Worm (Caenorhabditis elegans): ENCODE data around the gene T02H6.9.

T02H6.9 gene

ce11 chrII:701371-702139 lies 22.9 kb downstream of the T02H6.9 start, which contains the start of gene thoc-1:
thoc-1 (plus strand) TSS chrII:702107.
- TF ChIP-seq ceh-43 (GFP tag; optimal IDR thresholded peaks at IDR 0.05) (no peak), elt-1 (tag; optimal IDR thresholded peaks at IDR 0.05; ENCODE audit: borderline replicate concordance, insufficient read depth) (no peak)

- TF ChIP-seq unc-62 (GFP tag; optimal IDR thresholded peaks at IDR 0.05) = no peak
- TF ChIP-seq ceh-83 (GFP tag; optimal IDR thresholded peaks at IDR 0.05) = no peak
- TF ChIP-seq lsy-2 (tag; optimal IDR thresholded peaks at IDR 0.05) = no peak
- TF ChIP-seq tbx-8 (GFP tag; optimal IDR thresholded peaks at IDR 0.05) = no peak
- no peak for TF ChIP-seq mls-2 (tag; optimal IDR thresholded peaks at IDR 0.05)
- TF ChIP-seq blmp-1 (tag; optimal IDR thresholded peaks at IDR 0.05) = no peak
Measured at ce11 chrII:709081-709480, 30.4 kb downstream of the T02H6.9 start, which contains the start of gene T02H6.1. T02H6.1 (plus strand) TSS chrII:709381.

ce11 chrII:721931-722330 lies 43.2 kb downstream of the T02H6.9 start:
- no peak for TF ChIP-seq nhr-2 (tag; optimal IDR thresholded peaks at IDR 0.05)
- TF ChIP-seq elt-1 (tag; optimal IDR thresholded peaks at IDR 0.05; ENCODE audit: borderline replicate concordance, insufficient read depth) = peak; percentile 80
- TF ChIP-seq bed-3 (GFP tag; optimal IDR thresholded peaks at IDR 0.05) = no peak
- no peak for TF ChIP-seq unc-62 (GFP tag; optimal IDR thresholded peaks at IDR 0.05)
- TF ChIP-seq zip-8 (tag; optimal IDR thresholded peaks at IDR 0.05) = peak; percentile 68

- TF ChIP-seq nhr-28 (tag; optimal IDR thresholded peaks at IDR 0.05) (no peak), tbx-8 (GFP tag; optimal IDR thresholded peaks at IDR 0.05) (no peak), ces-1 (GFP tag; optimal IDR thresholded peaks at IDR 0.05) (no peak)
Measured at ce11 chrII:723488-723887, 44.8 kb downstream of the T02H6.9 start, which contains the start of gene rfip-2. rfip-2 (plus strand) TSS chrII:723788.

ce11 chrII:724004-724403 lies 45.3 kb downstream of the T02H6.9 start:
- no peak for TF ChIP-seq lin-32 (GFP tag; optimal IDR thresholded peaks at IDR 0.05)
- TF ChIP-seq ztf-11 (tag; optimal IDR thresholded peaks at IDR 0.05) = no peak
- TF ChIP-seq M03D4.4 (tag; optimal IDR thresholded peaks at IDR 0.05) = no peak
- no peak for TF ChIP-seq ceh-43 (GFP tag; optimal IDR thresholded peaks at IDR 0.05)
- TF ChIP-seq tbx-8 (GFP tag; optimal IDR thresholded peaks at IDR 0.05) = no peak
- TF ChIP-seq lin-13 (tag; optimal IDR thresholded peaks at IDR 0.05) = no peak
- TF ChIP-seq mab-5 (tag; optimal IDR thresholded peaks at IDR 0.05) = no peak
- no peak for TF ChIP-seq nhr-28 (tag; optimal IDR thresholded peaks at IDR 0.05)
- TF ChIP-seq mls-2 (tag; optimal IDR thresholded peaks at IDR 0.05) = no peak
- TF ChIP-seq nhr-237 (tag; optimal IDR thresholded peaks at IDR 0.05) = no peak
- TF ChIP-seq ces-1 (GFP tag; optimal IDR thresholded peaks at IDR 0.05) = no peak
- no peak for TF ChIP-seq nhr-12 (tag; optimal IDR thresholded peaks at IDR 0.05)
- no peak for TF ChIP-seq blmp-1 (tag; optimal IDR thresholded peaks at IDR 0.05)
- TF ChIP-seq elt-1 (tag; optimal IDR thresholded peaks at IDR 0.05; ENCODE audit: borderline replicate concordance, insufficient read depth) = no peak
- no peak for TF ChIP-seq ham-2 (GFP tag; optimal IDR thresholded peaks at IDR 0.05)
- TF ChIP-seq sptf-1 (tag; optimal IDR thresholded peaks at IDR 0.05) = no peak
- TF ChIP-seq nhr-2 (tag; optimal IDR thresholded peaks at IDR 0.05) = no peak
- TF ChIP-seq ceh-39 (tag; optimal IDR thresholded peaks at IDR 0.05) = no peak
